Worm (Caenorhabditis elegans) whole organism, mixed stage, embryonic: ENCODE measurements around the gene F59A1.11.

ENCODE experiments used
- bed-3 ChIP-seq: fragments of 200-800 bp; sonication (Bioruptor generic); optimal IDR thresholded peaks from 3 replicates; lab custom pipeline; 2018; ENCODE audit warnings: mild to moderate bottlenecking, missing genetic modification characterization, moderate library complexity, missing compliant biosample characterization
- ceh-39 ChIP-seq: fragments of 150-350 bp; optimal IDR thresholded peaks from 2 replicates; lab custom pipeline; 2014; ENCODE audit warnings: missing biosample characterization, missing genetic modification characterization
- tbx-8 ChIP-seq: fragments of 200-800 bp; sonication (Bioruptor generic); optimal IDR thresholded peaks from 2 replicates; lab custom pipeline; 2018; ENCODE audit warnings: mild to moderate bottlenecking, missing genetic modification characterization, moderate library complexity, missing compliant biosample characterization
- zip-8 ChIP-seq: fragments of 150-350 bp; optimal IDR thresholded peaks from 2 replicates; lab custom pipeline; 2014; ENCODE audit warnings: missing biosample characterization, missing genetic modification characterization

Gene F59A1.11

DNA sequence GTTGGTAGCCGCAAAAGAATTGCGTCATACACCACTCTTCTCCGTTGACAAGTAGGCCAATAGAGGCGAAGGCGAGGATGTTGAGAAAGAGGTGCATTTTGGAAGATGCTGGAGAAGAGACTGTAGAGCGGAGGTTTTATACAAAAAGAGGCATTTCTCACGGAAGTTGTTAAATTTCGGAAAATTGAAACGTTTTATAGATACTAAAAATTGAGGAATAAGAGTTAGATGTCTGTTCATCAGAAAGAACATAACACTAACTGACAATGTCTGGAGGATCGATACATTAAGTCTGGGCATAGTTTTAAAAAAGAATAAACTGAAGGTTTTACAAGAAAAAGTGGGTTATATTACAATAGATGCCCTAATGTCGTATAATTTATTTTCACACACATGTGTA, 51.6 kb downstream of the F59A1.11 start, which contains the start of gene Y6G8.14:
Gene Y6G8.14 (minus strand): TSS at position 101 of the 400 bp plus-strand sequence.
- TF ChIP-seq ceh-39 (tag; lab: Kevin White, UChicago) (no peak), tbx-8 (GFP tag; lab: Kevin White, UChicago) (no peak), bed-3 (GFP tag; lab: Kevin White, UChicago) (no peak), zip-8 (peak; percentile 14)
- TF ChIP-seq, all 35 proteins: peak for 1
